Fruit fly (Drosophila melanogaster) whole organism, pupa: ENCODE results near the gene CG31821.

Experiments
- CG10348 ChIP-seq: fragments of 200-800 bp; sonication (Bioruptor generic); IDR thresholded peaks from 2 replicates; pipeline ENCODE4 v1.3.6; 2022; ENCODE audit warnings: missing biosample characterization, missing genetic modification characterization
- CG12605 ChIP-seq: fragments of 200-800 bp; sonication (Bioruptor generic); IDR thresholded peaks from 2 replicates; pipeline ENCODE4 v1.3.6; 2022; ENCODE audit warnings: missing biosample characterization, missing genetic modification characterization
- CG13204 ChIP-seq: fragments of 200-800 bp; sonication (Bioruptor generic); optimal IDR thresholded peaks from 2 replicates; lab custom pipeline; 2018; ENCODE audit warnings: missing biosample characterization, mild to moderate bottlenecking, missing genetic modification characterization, moderate library complexity
- CG14655 ChIP-seq: fragments of 200-800 bp; sonication (Bioruptor generic); optimal IDR thresholded peaks from 3 replicates; lab custom pipeline; 2017; ENCODE audit warnings: mild to moderate bottlenecking, missing biosample characterization, missing genetic modification reagents, missing genetic modification characterization
- CG15710 ChIP-seq: fragments of 200-800 bp; sonication (Bioruptor generic); optimal IDR thresholded peaks from 2 replicates; lab custom pipeline; 2018; ENCODE audit warnings: missing biosample characterization, mild to moderate bottlenecking, missing genetic modification characterization, moderate library complexity
- CG17806 ChIP-seq: fragments of 200-800 bp; sonication (Bioruptor generic); optimal IDR thresholded peaks from 2 replicates; lab custom pipeline; 2018; ENCODE audit warnings: missing biosample characterization, mild to moderate bottlenecking, missing genetic modification characterization, moderate library complexity
- CG32121 ChIP-seq: fragments of 200-800 bp; sonication (Bioruptor generic); IDR thresholded peaks from 2 replicates; pipeline ENCODE4 v1.3.6; 2022; ENCODE audit warnings: missing biosample characterization, missing genetic modification characterization
- CG34367 ChIP-seq: fragments of 200-800 bp; sonication (Bioruptor generic); optimal IDR thresholded peaks from 2 replicates; lab custom pipeline; 2018; ENCODE audit warnings: missing biosample characterization, mild to moderate bottlenecking, missing genetic modification characterization
- CG4496 ChIP-seq: fragments of 200-800 bp; sonication (Bioruptor generic); IDR thresholded peaks from 3 replicates; pipeline ENCODE4 v1.3.6; 2022; ENCODE audit warnings: missing biosample characterization, missing genetic modification characterization
- CG8159 ChIP-seq: fragments of 200-800 bp; sonication (Bioruptor generic); optimal IDR thresholded peaks from 3 replicates; lab custom pipeline; 2018; ENCODE audit warnings: missing biosample characterization, mild to moderate bottlenecking, missing genetic modification characterization, moderate library complexity
- CG8301 ChIP-seq: fragments of 200-800 bp; sonication (Bioruptor generic); optimal IDR thresholded peaks from 2 replicates; lab custom pipeline; 2018; ENCODE audit warnings: missing biosample characterization, mild to moderate bottlenecking, missing genetic modification characterization
- CG9948 ChIP-seq: fragments of 200-800 bp; sonication (Bioruptor generic); optimal IDR thresholded peaks from 2 replicates; lab custom pipeline; 2018; ENCODE audit warnings: missing biosample characterization, mild to moderate bottlenecking, missing genetic modification characterization, moderate library complexity
- D1 ChIP-seq: fragments of 200-800 bp; sonication (Bioruptor generic); optimal IDR thresholded peaks from 2 replicates; lab custom pipeline; 2018; ENCODE audit warnings: missing biosample characterization, mild to moderate bottlenecking, missing genetic modification characterization, moderate library complexity
- EcR ChIP-seq: fragments of 200-800 bp; sonication (Bioruptor generic); optimal IDR thresholded peaks from 3 replicates; lab custom pipeline; 2019; ENCODE audit warnings: missing biosample characterization, missing genetic modification characterization, mild to moderate bottlenecking, moderate library complexity, missing genetic modification reagents
- Ets98B ChIP-seq: fragments of 200-800 bp; sonication (Bioruptor generic); IDR thresholded peaks from 2 replicates; pipeline ENCODE4 v1.3.6; 2022; ENCODE audit warnings: missing biosample characterization, missing genetic modification characterization
- Pif1A ChIP-seq: fragments of 200-800 bp; sonication (Bioruptor generic); optimal IDR thresholded peaks from 3 replicates; lab custom pipeline; 2016; ENCODE audit warnings: missing biosample characterization, missing genetic modification characterization
- Pif1B ChIP-seq: fragments of 200-800 bp; sonication (Bioruptor generic); optimal IDR thresholded peaks from 3 replicates; lab custom pipeline; 2016; ENCODE audit warnings: missing biosample characterization, missing genetic modification characterization
- Snoo ChIP-seq: fragments of 200-800 bp; sonication (Bioruptor generic); optimal IDR thresholded peaks from 3 replicates; lab custom pipeline; 2017; ENCODE audit warnings: missing biosample characterization, mild to moderate bottlenecking, missing genetic modification characterization, inconsistent platforms
- fd96Ca ChIP-seq: fragments of 200-800 bp; sonication (Bioruptor generic); IDR thresholded peaks from 3 replicates; pipeline ENCODE4 v1.3.6; 2022; ENCODE audit warnings: missing biosample characterization, missing genetic modification characterization
- gl ChIP-seq: fragments of 200-800 bp; sonication (Bioruptor generic); optimal IDR thresholded peaks from 2 replicates; lab custom pipeline; 2018; ENCODE audit warnings: missing biosample characterization, mild to moderate bottlenecking, missing genetic modification characterization
- rn ChIP-seq: fragments of 200-800 bp; sonication (Bioruptor generic); IDR thresholded peaks from 2 replicates; pipeline ENCODE4 v1.3.6; 2022; ENCODE audit warnings: missing biosample characterization, missing genetic modification characterization

The CG31821 gene

DNA sequence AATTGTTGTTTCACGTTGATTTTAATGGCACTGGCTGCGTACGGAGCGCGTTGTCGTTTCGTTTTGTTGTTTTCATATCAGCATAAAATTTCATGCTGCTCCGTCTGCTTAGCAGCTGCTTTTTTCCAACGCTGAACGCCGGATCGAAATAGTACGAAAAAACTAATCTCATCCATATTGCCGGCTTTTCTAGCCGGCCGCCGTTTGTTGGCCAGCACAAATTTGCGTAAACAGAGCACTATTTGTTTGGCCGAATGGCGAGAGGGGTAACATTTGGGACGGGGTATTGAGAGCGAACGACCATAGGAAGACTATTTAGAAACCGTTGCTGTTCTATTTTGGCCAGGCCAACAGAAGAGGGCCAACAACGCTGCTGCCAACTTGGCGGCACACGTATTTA, 7.6 kb upstream of the CG31821 start:
- TF ChIP-seq CG10348 (GFP tag; lab: Robert Waterston, UW), result no peak
- no peak for TF ChIP-seq CG15710 (tag; lab: Kevin White, UChicago)
- no peak for TF ChIP-seq CG8301 (tag; lab: Kevin White, UChicago)
- TF ChIP-seq CG34367 (tag; lab: Kevin White, UChicago), result no peak
- peak; percentile 83 for TF ChIP-seq EcR (GFP tag; lab: Kevin White, UChicago)
- TF ChIP-seq CG17806 (tag; lab: Kevin White, UChicago), result no peak

- peak; percentile 84 for TF ChIP-seq CG9948 (tag; lab: Kevin White, UChicago)
- TF ChIP-seq CG8301 (tag; lab: Kevin White, UChicago), result no peak
- TF ChIP-seq CG15710 (tag; lab: Kevin White, UChicago), result peak; percentile 83
- peak; percentile 34 for TF ChIP-seq D1 (tag; lab: Kevin White, UChicago)
- no peak for TF ChIP-seq CG14655
- TF ChIP-seq fd96Ca (GFP tag; lab: Robert Waterston, UW), result no peak
- no peak for TF ChIP-seq Ets98B
- no peak for TF ChIP-seq Pif1B
- TF ChIP-seq gl (tag; lab: Kevin White, UChicago), result no peak
- no peak for TF ChIP-seq EcR (GFP tag; lab: Kevin White, UChicago)
- peak; percentile 73 for TF ChIP-seq CG17806 (tag; lab: Kevin White, UChicago)
- TF ChIP-seq CG8159 (tag; lab: Kevin White, UChicago), result peak; percentile 84
- no peak for TF ChIP-seq Snoo (tag; lab: Kevin White, UChicago)
- TF ChIP-seq CG13204 (GFP tag; lab: Kevin White, UChicago), result no peak
- no peak for TF ChIP-seq CG32121
- TF ChIP-seq CG10348 (GFP tag; lab: Robert Waterston, UW), result no peak
- peak; percentile 60 for TF ChIP-seq Pif1A (GFP tag; lab: Kevin White, UChicago)
- peak; percentile 61 for TF ChIP-seq CG34367 (tag; lab: Kevin White, UChicago)
- no peak for TF ChIP-seq CG12605 (GFP tag; lab: Robert Waterston, UW)
- TF ChIP-seq rn (GFP tag; lab: Robert Waterston, UW), result no peak
- no peak for TF ChIP-seq CG4496 (GFP tag; lab: Robert Waterston, UW)
- TF ChIP-seq, all 21 proteins: peak for 7
Observed at dm6 chr2L:15909277-15909674, 7.1 kb upstream of the CG31821 start.

- TF ChIP-seq CG15710 (tag; lab: Kevin White, UChicago) (no peak), rn (GFP tag; lab: Robert Waterston, UW) (no peak), D1 (tag; lab: Kevin White, UChicago) (no peak), EcR (GFP tag; lab: Kevin White, UChicago) (peak; percentile 98), CG34367 (tag; lab: Kevin White, UChicago) (no peak), gl (tag; lab: Kevin White, UChicago) (no peak), Pif1A (GFP tag; lab: Kevin White, UChicago) (no peak), Snoo (tag; lab: Kevin White, UChicago) (no peak), Pif1B (no peak)
Observed at dm6 chr2L:15908496-15909276, 6.5 kb upstream of the CG31821 start.

DNA sequence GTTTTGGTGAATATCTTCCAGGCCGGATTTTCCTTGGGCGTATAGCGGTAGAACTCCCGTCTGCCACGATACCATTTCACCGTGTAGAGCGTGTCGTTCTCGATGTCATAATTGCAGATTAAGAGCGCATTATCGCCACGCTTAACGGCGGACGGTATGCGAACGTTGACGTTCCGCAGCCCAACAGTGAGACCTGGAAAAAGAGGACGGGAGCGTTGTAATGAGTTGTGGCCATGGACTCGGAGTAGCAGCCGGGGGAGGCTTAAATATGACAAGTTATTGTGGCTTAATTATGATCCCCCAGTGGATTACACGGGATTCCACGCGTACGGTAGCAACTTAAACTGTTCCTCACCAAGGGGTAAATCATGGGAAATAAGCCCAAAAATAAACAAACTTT, 5.9 kb upstream of the CG31821 start:
- TF ChIP-seq CG13204 (GFP tag; lab: Kevin White, UChicago), result peak; percentile 63
- no peak for TF ChIP-seq CG8159 (tag; lab: Kevin White, UChicago)
- no peak for TF ChIP-seq Ets98B
- TF ChIP-seq D1 (tag; lab: Kevin White, UChicago), result no peak
- no peak for TF ChIP-seq Pif1B
- peak; percentile 65 for TF ChIP-seq EcR (GFP tag; lab: Kevin White, UChicago)
- no peak for TF ChIP-seq CG9948 (tag; lab: Kevin White, UChicago)
- TF ChIP-seq, all 21 proteins: peak for 2

- TF ChIP-seq EcR (GFP tag; lab: Kevin White, UChicago) (peak; percentile 17), CG15710 (tag; lab: Kevin White, UChicago) (no peak), D1 (tag; lab: Kevin White, UChicago) (no peak), CG4496 (GFP tag; lab: Robert Waterston, UW) (no peak), CG17806 (tag; lab: Kevin White, UChicago) (no peak)
- TF ChIP-seq, all 21 proteins: peak for 1
Observed at dm6 chr2L:15907358-15907757, 5.1 kb upstream of the CG31821 start.

dm6 chr2L:15903725-15904124, 1.5 kb upstream of the CG31821 start:
- TF ChIP-seq Snoo (tag; lab: Kevin White, UChicago) (no peak), CG10348 (GFP tag; lab: Robert Waterston, UW) (no peak), CG8301 (tag; lab: Kevin White, UChicago) (no peak), CG17806 (tag; lab: Kevin White, UChicago) (no peak), Ets98B (no peak), CG14655 (no peak), CG9948 (tag; lab: Kevin White, UChicago) (no peak), CG34367 (tag; lab: Kevin White, UChicago) (no peak), Pif1A (GFP tag; lab: Kevin White, UChicago) (no peak), rn (GFP tag; lab: Robert Waterston, UW) (no peak), Pif1B (no peak), EcR (GFP tag; lab: Kevin White, UChicago) (no peak), D1 (tag; lab: Kevin White, UChicago) (no peak), CG15710 (tag; lab: Kevin White, UChicago) (no peak)
